Fruit fly (Drosophila melanogaster) Kc167 (cell line): ENCODE data around the gene jim.

Experiments
- Myc ChIP-seq: fragments of >200 bp; optimal IDR thresholded peaks from 2 replicates; lab custom pipeline; 2017; ENCODE audit warnings: missing external identifiers
- Sin3A ChIP-seq: fragments of >200 bp; optimal IDR thresholded peaks from 2 replicates; lab custom pipeline; 2018; ENCODE audit warnings: missing external identifiers
- h ChIP-seq: fragments of >200 bp; optimal IDR thresholded peaks from 3 replicates; lab custom pipeline; 2018; ENCODE audit warnings: missing external identifiers
- insv ChIP-seq: fragments of >200 bp; optimal IDR thresholded peaks from 3 replicates; lab custom pipeline; 2018; ENCODE audit warnings: missing external identifiers
- psq ChIP-seq: fragments of >200 bp; optimal IDR thresholded peaks from 2 replicates; lab custom pipeline; 2017; ENCODE audit warnings: missing external identifiers
- ttk ChIP-seq: sonication (Bioruptor generic); optimal IDR thresholded peaks from 2 replicates; lab custom pipeline; 2017; ENCODE audit warnings: missing external identifiers

Gene jim

dm6 chr3L:22801970-22802369, 33.0 kb downstream of the jim start:
- TF ChIP-seq h (no peak), insv (no peak)

dm6 chr3L:22795604-22796003, 39.4 kb downstream of the jim start:
- no peak for TF ChIP-seq ttk
- no peak for TF ChIP-seq Sin3A (lab: Kevin White, UChicago)
- no peak for TF ChIP-seq insv
- no peak for TF ChIP-seq h
- TF ChIP-seq Myc (lab: Kevin White, UChicago), result no peak
- no peak for TF ChIP-seq psq (lab: Kevin White, UChicago)

DNA sequence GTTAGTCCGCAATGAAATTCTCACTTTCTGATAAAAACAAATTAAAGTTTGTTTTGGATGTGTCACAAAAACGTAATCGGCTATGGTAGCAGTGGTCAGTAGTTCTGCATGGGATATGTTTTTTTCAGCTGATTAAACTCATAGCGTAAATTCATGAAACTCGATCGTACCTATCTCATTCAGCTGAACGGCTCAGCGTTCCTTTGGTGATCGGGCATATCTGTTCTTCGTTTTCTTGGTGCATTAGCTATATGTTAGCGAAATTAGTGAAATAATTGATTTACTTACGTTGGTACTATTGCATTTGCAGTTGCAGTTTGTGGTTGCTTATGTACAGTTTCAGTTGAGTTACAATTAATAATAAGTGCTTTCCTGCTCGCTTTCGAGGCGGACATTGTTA, 43.4 kb downstream of the jim start:
- TF ChIP-seq Myc (lab: Kevin White, UChicago) (no peak), Sin3A (lab: Kevin White, UChicago) (no peak), ttk (no peak), h (no peak)

DNA sequence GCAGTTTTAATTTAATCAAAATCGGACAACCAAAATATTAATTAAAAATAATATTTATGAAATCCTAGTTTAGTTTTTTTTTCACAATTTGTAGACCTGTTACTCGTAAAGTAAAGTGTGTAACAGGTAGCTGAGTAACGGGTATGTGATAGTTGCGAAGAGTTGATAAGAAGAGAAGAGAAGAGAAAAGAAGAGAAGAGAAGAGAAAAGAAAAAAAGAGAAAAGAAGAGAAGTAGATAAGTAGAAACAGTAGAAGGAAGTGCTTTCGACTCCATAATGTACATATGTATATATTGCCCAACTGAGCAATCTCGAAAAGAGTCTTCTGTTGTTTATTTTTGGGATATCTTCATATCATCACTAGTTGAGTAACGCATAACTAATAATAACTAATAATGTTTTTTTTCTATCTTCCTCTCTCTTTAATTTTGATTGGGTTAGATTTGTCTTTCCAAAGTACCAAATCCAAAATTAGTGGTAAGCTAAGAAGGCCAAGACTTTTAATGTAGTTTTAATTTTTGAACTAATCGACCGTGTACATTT, 47.0 kb downstream of the jim start, which contains the start of gene CG14448:
TSS of gene CG14448 (plus strand) at position 493 of the 543 bp plus-strand sequence.
- no peak for TF ChIP-seq psq (lab: Kevin White, UChicago)
- no peak for TF ChIP-seq h
- no peak for TF ChIP-seq insv

- no peak for TF ChIP-seq insv
- TF ChIP-seq h, result no peak
- no peak for TF ChIP-seq psq (lab: Kevin White, UChicago)
- TF ChIP-seq Myc (lab: Kevin White, UChicago), result no peak
- no peak for TF ChIP-seq Sin3A (lab: Kevin White, UChicago)
- no peak for TF ChIP-seq ttk
Observed at dm6 chr3L:22774479-22774878, 60.5 kb downstream of the jim start.

DNA sequence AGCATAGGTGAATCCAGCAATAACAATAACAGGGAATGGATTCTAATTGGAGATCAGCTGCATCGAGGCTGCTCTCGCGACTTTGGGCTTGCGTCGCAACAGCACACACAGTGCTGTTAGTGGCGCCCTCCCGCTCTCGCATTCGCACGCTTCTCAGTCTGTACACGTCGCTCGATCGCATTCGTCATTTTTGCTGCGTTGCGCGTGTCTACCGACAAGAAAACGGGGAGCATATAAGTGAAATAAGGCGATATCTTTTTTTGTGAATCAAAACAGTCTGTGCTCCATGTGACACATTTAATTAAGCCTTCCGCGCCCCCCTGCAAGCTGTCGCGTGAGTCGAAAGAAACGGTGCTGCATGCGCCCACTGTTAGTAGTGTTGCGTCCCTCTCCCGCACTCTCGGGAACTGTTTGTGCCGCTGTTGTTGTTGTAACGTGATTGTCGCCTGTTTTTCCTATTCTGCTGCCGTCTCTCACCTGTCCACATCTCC, 61.6 kb downstream of the jim start:
- TF ChIP-seq h, result no peak
- TF ChIP-seq insv, result no peak
- no peak for TF ChIP-seq ttk
- TF ChIP-seq psq (lab: Kevin White, UChicago), result no peak
- TF ChIP-seq Sin3A (lab: Kevin White, UChicago), result no peak
- no peak for TF ChIP-seq Myc (lab: Kevin White, UChicago)

- no peak for TF ChIP-seq ttk
- TF ChIP-seq h, result no peak
- no peak for TF ChIP-seq Myc (lab: Kevin White, UChicago)
Observed at dm6 chr3L:22749987-22750386, 85.0 kb downstream of the jim start.

dm6 chr3L:22749147-22749550, 85.8 kb downstream of the jim start, which contains the start of gene SPoCk:
Gene SPoCk (plus strand): TSS chr3L:22749444.
- TF ChIP-seq insv, result no peak
- TF ChIP-seq Myc (lab: Kevin White, UChicago), result no peak
- TF ChIP-seq Sin3A (lab: Kevin White, UChicago), result no peak
- TF ChIP-seq h, result no peak
- TF ChIP-seq psq (lab: Kevin White, UChicago), result no peak
- no peak for TF ChIP-seq ttk

- TF ChIP-seq insv, result no peak
- TF ChIP-seq psq (lab: Kevin White, UChicago), result no peak
- no peak for TF ChIP-seq Myc (lab: Kevin White, UChicago)
- TF ChIP-seq Sin3A (lab: Kevin White, UChicago), result no peak
- TF ChIP-seq h, result no peak
- TF ChIP-seq ttk, result no peak
Observed at dm6 chr3L:22742945-22743582, 91.9 kb downstream of the jim start.

- no peak for TF ChIP-seq Sin3A (lab: Kevin White, UChicago)
- TF ChIP-seq insv, result no peak
- TF ChIP-seq h, result no peak
Observed at dm6 chr3L:22742121-22742531, 92.9 kb downstream of the jim start.

DNA sequence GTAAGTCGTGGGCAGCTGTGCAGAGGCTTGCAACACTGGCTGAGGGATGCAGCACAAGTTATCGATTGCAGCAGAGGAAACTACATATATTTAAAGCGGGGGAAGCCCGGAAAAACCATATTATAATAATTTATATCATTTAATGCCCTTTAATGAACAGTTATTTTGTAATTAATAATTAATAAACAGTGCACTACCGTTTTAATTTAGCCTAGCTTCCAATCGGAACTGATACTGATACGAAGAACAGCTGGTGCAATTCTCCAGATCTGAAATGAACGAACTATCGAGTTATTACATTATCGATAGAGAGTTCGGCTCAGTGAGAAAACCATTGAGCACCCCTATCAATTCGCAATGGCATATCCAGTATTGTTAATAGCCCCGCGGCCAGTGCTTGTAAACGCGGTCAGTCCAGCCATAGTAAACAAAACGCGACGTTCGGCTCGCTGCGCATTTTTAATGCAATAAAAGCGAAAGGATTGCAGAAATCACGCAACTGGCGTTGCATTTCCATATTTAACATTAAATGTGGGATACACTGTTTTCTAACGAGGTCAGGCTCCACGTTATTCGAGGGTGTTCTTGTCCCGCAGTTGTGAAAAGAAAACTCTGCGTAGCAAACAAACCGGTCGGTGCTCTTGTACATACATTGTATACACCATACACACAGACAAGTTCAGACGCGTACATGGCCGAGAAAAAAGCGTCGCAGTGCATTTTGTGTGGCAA, 93.4 kb downstream of the jim start, which contains the start of gene CG7369:
TSS of gene CG7369 (plus strand) at position 405 of the 732 bp plus-strand sequence.
- TF ChIP-seq ttk (no peak), h (no peak), insv (no peak), Sin3A (lab: Kevin White, UChicago) (no peak), Myc (lab: Kevin White, UChicago) (no peak)
